Fruit fly (Drosophila melanogaster): ENCODE data around the gene CAH5.

Gene CAH5

dm6 chr3R:31254808-31255207, 7.6 kb upstream of the CAH5 start, which contains the start of the genes CG1750 and spn-F (continued):
- TF ChIP-seq sens (GFP tag): peak; percentile 60
- TF ChIP-seq Bteb2 (GFP tag; optimal IDR thresholded peaks at IDR 0.05): no peak
- no peak for TF ChIP-seq Hey (tag; optimal IDR thresholded peaks at IDR 0.05)
- no peak for TF ChIP-seq Taf1 (GFP tag; IDR thresholded peaks at IDR 0.05)
- TF ChIP-seq danr (GFP tag; IDR thresholded peaks at IDR 0.05): no peak
- TF ChIP-seq Hmx (GFP tag; optimal IDR thresholded peaks at IDR 0.05): no peak
- TF ChIP-seq ewg (GFP tag; optimal IDR thresholded peaks at IDR 0.05): no peak
- no peak for TF ChIP-seq ci (GFP tag; IDR thresholded peaks at IDR 0.05)
- TF ChIP-seq CG18262 (tag; optimal IDR thresholded peaks at IDR 0.05): no peak
- TF ChIP-seq Myb (GFP tag; optimal IDR thresholded peaks at IDR 0.05): no peak
- TF ChIP-seq CG11696 (GFP tag; IDR thresholded peaks at IDR 0.05): no peak
- no peak for TF ChIP-seq sob (GFP tag; IDR thresholded peaks at IDR 0.05)
- no peak for TF ChIP-seq CG2120 (GFP tag; optimal IDR thresholded peaks at IDR 0.05)
- no peak for TF ChIP-seq CG8478 (optimal IDR thresholded peaks at IDR 0.05)
- TF ChIP-seq Gug (GFP tag; IDR thresholded peaks at IDR 0.05): no peak
- no peak for TF ChIP-seq salm (tag; optimal IDR thresholded peaks at IDR 0.05)
- TF ChIP-seq slou (GFP tag; optimal IDR thresholded peaks at IDR 0.05): no peak
- TF ChIP-seq CG4730 (GFP tag; IDR thresholded peaks at IDR 0.05): no peak
- no peak for TF ChIP-seq Vsx1 (GFP tag; optimal IDR thresholded peaks at IDR 0.05)
- TF ChIP-seq CG3407 (GFP tag; optimal IDR thresholded peaks at IDR 0.05): no peak
- no peak for TF ChIP-seq CG3281 (GFP tag; optimal IDR thresholded peaks at IDR 0.05)
- no peak for TF ChIP-seq ro (GFP tag; IDR thresholded peaks at IDR 0.05)
- TF ChIP-seq CG1832 (GFP tag; optimal IDR thresholded peaks at IDR 0.05): no peak
- TF ChIP-seq HLH3B (GFP tag; IDR thresholded peaks at IDR 0.05): no peak
- TF ChIP-seq wor (GFP tag; IDR thresholded peaks at IDR 0.05): no peak
- TF ChIP-seq kni (GFP tag; optimal IDR thresholded peaks at IDR 0.05): no peak
- TF ChIP-seq Nf-YA (GFP tag; IDR thresholded peaks at IDR 0.05): no peak
- no peak for TF ChIP-seq CG42726 (GFP tag; IDR thresholded peaks at IDR 0.05; ENCODE audit: partially characterized antibody)
- TF ChIP-seq hb (GFP tag; IDR thresholded peaks at IDR 0.05; ENCODE audit: partially characterized antibody): no peak
- TF ChIP-seq CG2116 (GFP tag; optimal IDR thresholded peaks at IDR 0.05): peak; percentile 45
- TF ChIP-seq CG17802 (tag; optimal IDR thresholded peaks at IDR 0.05): no peak
- no peak for TF ChIP-seq CoRest (tag; optimal IDR thresholded peaks at IDR 0.05)
- no peak for TF ChIP-seq CG11247 (GFP tag; IDR thresholded peaks at IDR 0.05)
- no peak for TF ChIP-seq chif (GFP tag; optimal IDR thresholded peaks at IDR 0.05)
- no peak for TF ChIP-seq seq (GFP tag; IDR thresholded peaks at IDR 0.05)
- TF ChIP-seq wek (GFP tag; optimal IDR thresholded peaks at IDR 0.05): no peak
- no peak for TF ChIP-seq exex (tag; optimal IDR thresholded peaks at IDR 0.05)
- no peak for TF ChIP-seq CG15073 (GFP tag; optimal IDR thresholded peaks at IDR 0.05)
- TF ChIP-seq CG6254 (GFP tag; optimal IDR thresholded peaks at IDR 0.05): no peak
- no peak for TF ChIP-seq CG14014 (GFP tag; IDR thresholded peaks at IDR 0.05)
- TF ChIP-seq NC2α (GFP tag; optimal IDR thresholded peaks at IDR 0.05): no peak
- no peak for TF ChIP-seq CG11695 (GFP tag; IDR thresholded peaks at IDR 0.05)
- no peak for TF ChIP-seq Sox102F (GFP tag; optimal IDR thresholded peaks at IDR 0.05)
- no peak for TF ChIP-seq Usf (GFP tag; optimal IDR thresholded peaks at IDR 0.05)
- peak; percentile 1 for TF ChIP-seq CTCF (GFP tag; optimal IDR thresholded peaks at IDR 0.05)
- no peak for TF ChIP-seq CG10959 (GFP tag; IDR thresholded peaks at IDR 0.05)
- no peak for TF ChIP-seq CG12071 (GFP tag; optimal IDR thresholded peaks at IDR 0.05)
- TF ChIP-seq CG8924 (tag; optimal IDR thresholded peaks at IDR 0.05): no peak
- TF ChIP-seq br (optimal IDR thresholded peaks at IDR 0.05): no peak
- no peak for TF ChIP-seq Atf3 (GFP tag; optimal IDR thresholded peaks at IDR 0.05)
- no peak for TF ChIP-seq CG8281 (tag; optimal IDR thresholded peaks at IDR 0.05)
- TF ChIP-seq CG3065 (GFP tag; optimal IDR thresholded peaks at IDR 0.05): no peak
- no peak for TF ChIP-seq MTF-1 (GFP tag; optimal IDR thresholded peaks at IDR 0.05; ENCODE audit: borderline replicate concordance)
- TF ChIP-seq Hsf (GFP tag; optimal IDR thresholded peaks at IDR 0.05): no peak
